Fruit fly (Drosophila melanogaster) whole organism, embryonic: ENCODE measurements around the gene CG42542.

Experiments used
- Bdp1 ChIP-seq: fragments of 200-800 bp; sonication (Bioruptor generic); optimal IDR thresholded peaks from 3 replicates; lab custom pipeline; 2016; ENCODE audit warnings: missing biosample characterization, missing genetic modification characterization
- BtbVII ChIP-seq: fragments of 200-800 bp; sonication (Bioruptor generic); optimal IDR thresholded peaks from 3 replicates; lab custom pipeline; 2017; ENCODE audit warnings: missing biosample characterization, mild to moderate bottlenecking, missing genetic modification characterization
- CG10147 ChIP-seq: fragments of 200-800 bp; sonication (Bioruptor generic); optimal IDR thresholded peaks from 2 replicates; lab custom pipeline; 2019; ENCODE audit warnings: missing biosample characterization, mild to moderate bottlenecking, missing genetic modification characterization, moderate library complexity
- CG11695 ChIP-seq: fragments of 200-800 bp; sonication (Bioruptor generic); IDR thresholded peaks from 3 replicates; pipeline ENCODE4 v1.3.6; 2022; ENCODE audit warnings: missing biosample characterization, missing genetic modification characterization
- CG12769 ChIP-seq: fragments of 200-800 bp; sonication (Bioruptor generic); optimal IDR thresholded peaks from 2 replicates; lab custom pipeline; 2019; ENCODE audit warnings: missing biosample characterization, mild to moderate bottlenecking, missing genetic modification characterization, moderate library complexity
- CG14860 ChIP-seq: fragments of 200-800 bp; sonication (Bioruptor generic); IDR thresholded peaks from 3 replicates; pipeline ENCODE4 v1.3.6; 2022; ENCODE audit warnings: missing biosample characterization, missing genetic modification characterization; ENCODE audit not compliant: partially characterized antibody
- CG15269 ChIP-seq: fragments of 200-800 bp; sonication (Bioruptor generic); optimal IDR thresholded peaks from 2 replicates; lab custom pipeline; 2018; ENCODE audit warnings: missing biosample characterization, mild to moderate bottlenecking, missing genetic modification characterization, moderate library complexity
- CG17186 ChIP-seq: fragments of 200-800 bp; sonication (Bioruptor generic); optimal IDR thresholded peaks from 3 replicates; lab custom pipeline; 2017; ENCODE audit warnings: missing biosample characterization, missing genetic modification reagents, missing genetic modification characterization
- CG17568 ChIP-seq: fragments of 200-800 bp; sonication (Bioruptor generic); optimal IDR thresholded peaks from 2 replicates; lab custom pipeline; 2018; ENCODE audit warnings: missing biosample characterization, mild to moderate bottlenecking, missing genetic modification characterization, moderate library complexity
- CG18599 ChIP-seq: fragments of 200-800 bp; sonication (Bioruptor generic); optimal IDR thresholded peaks from 3 replicates; lab custom pipeline; 2017; ENCODE audit warnings: missing biosample characterization, missing genetic modification characterization, mild to moderate bottlenecking, moderate library complexity, missing genetic modification reagents
- CG30403 ChIP-seq: fragments of 200-800 bp; sonication (Bioruptor generic); optimal IDR thresholded peaks from 3 replicates; lab custom pipeline; 2016; ENCODE audit warnings: missing biosample characterization, missing genetic modification characterization
- CG32772 ChIP-seq: fragments of 200-800 bp; sonication (Bioruptor generic); IDR thresholded peaks from 2 replicates; pipeline ENCODE4 v1.3.6; 2022; ENCODE audit warnings: missing biosample characterization, missing genetic modification characterization
- CG33213 ChIP-seq: fragments of 200-800 bp; sonication (Bioruptor generic); optimal IDR thresholded peaks from 3 replicates; lab custom pipeline; 2016; ENCODE audit warnings: missing biosample characterization, missing genetic modification characterization
- CG7928 ChIP-seq: fragments of 200-800 bp; sonication (Bioruptor generic); optimal IDR thresholded peaks from 2 replicates; lab custom pipeline; 2017; ENCODE audit warnings: missing biosample characterization, mild to moderate bottlenecking, missing genetic modification characterization
- CHES-1-like ChIP-seq: fragments of 200-800 bp; sonication (Bioruptor generic); optimal IDR thresholded peaks from 2 replicates; lab custom pipeline; 2016; ENCODE audit warnings: missing biosample characterization, missing genetic modification characterization
- Dbx ChIP-seq: fragments of 200-800 bp; sonication (Bioruptor generic); IDR thresholded peaks from 3 replicates; pipeline ENCODE4 v1.3.6; 2022; ENCODE audit warnings: missing biosample characterization, missing genetic modification characterization
- Doc2 ChIP-seq: fragments of 200-800 bp; sonication (Bioruptor generic); IDR thresholded peaks from 2 replicates; pipeline ENCODE4 v1.3.6; 2022; ENCODE audit warnings: missing biosample characterization, missing genetic modification characterization
- E2f2 ChIP-seq: fragments of 200-800 bp; sonication (Bioruptor generic); IDR thresholded peaks from 2 replicates; pipeline ENCODE4 v1.3.6; 2022; ENCODE audit warnings: missing biosample characterization, missing genetic modification characterization
- H15 ChIP-seq: fragments of 200-800 bp; sonication (Bioruptor generic); IDR thresholded peaks from 3 replicates; pipeline ENCODE4 v1.3.6; 2022; ENCODE audit warnings: missing biosample characterization, missing genetic modification characterization
- HLH4C ChIP-seq: fragments of 200-800 bp; sonication (Bioruptor generic); IDR thresholded peaks from 3 replicates; pipeline ENCODE4 v1.3.6; 2022; ENCODE audit warnings: missing biosample characterization, missing genetic modification characterization; ENCODE audit not compliant: partially characterized antibody
- Mad ChIP-seq: fragments of 200-800 bp; sonication (Bioruptor generic); optimal IDR thresholded peaks from 2 replicates; lab custom pipeline; 2016; ENCODE audit warnings: missing biosample characterization, missing genetic modification characterization
- NFAT ChIP-seq: fragments of 200-800 bp; sonication (Bioruptor generic); IDR thresholded peaks from 2 replicates; pipeline ENCODE4 v1.3.6; 2022; ENCODE audit warnings: missing biosample characterization, missing genetic modification characterization
- Neu2 ChIP-seq: fragments of 200-800 bp; sonication (Bioruptor generic); optimal IDR thresholded peaks from 3 replicates; lab custom pipeline; 2016; ENCODE audit warnings: missing biosample characterization, missing genetic modification characterization, borderline replicate concordance
- Nf-YA ChIP-seq: fragments of 200-800 bp; sonication (Bioruptor generic); IDR thresholded peaks from 2 replicates; pipeline ENCODE4 v1.3.6; 2022; ENCODE audit warnings: missing biosample characterization, missing genetic modification characterization
- Opbp ChIP-seq: fragments of 200-800 bp; sonication (Bioruptor generic); IDR thresholded peaks from 3 replicates; pipeline ENCODE4 v1.3.6; 2022; ENCODE audit warnings: missing biosample characterization, missing genetic modification characterization; ENCODE audit not compliant: partially characterized antibody
- Six4 ChIP-seq: fragments of 200-800 bp; sonication (Bioruptor generic); optimal IDR thresholded peaks from 2 replicates; lab custom pipeline; 2016; ENCODE audit warnings: missing biosample characterization, missing genetic modification characterization
- Tbp ChIP-seq: fragments of >200 bp; optimal IDR thresholded peaks from 2 replicates; lab custom pipeline; 2018; ENCODE audit warnings: missing biosample characterization, missing genetic modification characterization
- ac ChIP-seq: fragments of 200-800 bp; sonication (Bioruptor generic); optimal IDR thresholded peaks from 3 replicates; lab custom pipeline; 2017; ENCODE audit warnings: missing biosample characterization, mild to moderate bottlenecking, missing genetic modification characterization
- al ChIP-seq: fragments of 200-800 bp; sonication (Bioruptor generic); IDR thresholded peaks from 2 replicates; pipeline ENCODE4 v1.3.6; 2022; ENCODE audit warnings: missing biosample characterization, missing genetic modification characterization
- bsh ChIP-seq, 2 experiments: fragments of 200-800 bp; sonication (Bioruptor generic); optimal IDR thresholded peaks; 2 replicates each; lab custom pipeline; 2017 to 2018; ENCODE audit warnings: mild to moderate bottlenecking in 2 of 2, missing biosample characterization in 2 of 2, missing genetic modification characterization in 2 of 2, moderate library complexity in 1 of 2
- ci ChIP-seq: fragments of 200-800 bp; sonication (Bioruptor generic); IDR thresholded peaks from 3 replicates; pipeline ENCODE4 v1.3.6; 2022; ENCODE audit warnings: missing biosample characterization, missing genetic modification characterization
- crc ChIP-seq: fragments of 200-800 bp; sonication (Bioruptor generic); optimal IDR thresholded peaks from 2 replicates; lab custom pipeline; 2016; ENCODE audit warnings: missing biosample characterization, missing genetic modification characterization
- cwo ChIP-seq: fragments of 200-800 bp; sonication (Bioruptor generic); optimal IDR thresholded peaks from 3 replicates; lab custom pipeline; 2017; ENCODE audit warnings: missing biosample characterization, missing genetic modification characterization, mild to moderate bottlenecking, moderate library complexity, missing genetic modification reagents
- ems ChIP-seq: fragments of 200-800 bp; sonication (Bioruptor generic); optimal IDR thresholded peaks from 3 replicates; lab custom pipeline; 2016; ENCODE audit warnings: missing biosample characterization, missing genetic modification characterization
- ewg ChIP-seq: fragments of 200-800 bp; sonication (Bioruptor generic); optimal IDR thresholded peaks from 3 replicates; lab custom pipeline; 2017; ENCODE audit warnings: mild to moderate bottlenecking, missing biosample characterization, missing genetic modification reagents, missing genetic modification characterization
- gem ChIP-seq: fragments of 200-800 bp; sonication (Bioruptor generic); optimal IDR thresholded peaks from 2 replicates; lab custom pipeline; 2019; ENCODE audit warnings: missing biosample characterization, mild to moderate bottlenecking, missing genetic modification characterization, moderate library complexity
- lilli ChIP-seq: fragments of 200-800 bp; sonication (Bioruptor generic); optimal IDR thresholded peaks from 3 replicates; lab custom pipeline; 2016; ENCODE audit warnings: missing biosample characterization, missing genetic modification characterization
- mirr ChIP-seq: fragments of 200-800 bp; sonication (Bioruptor generic); optimal IDR thresholded peaks from 3 replicates; lab custom pipeline; 2018; ENCODE audit warnings: missing biosample characterization, mild to moderate bottlenecking, missing genetic modification characterization
- p53 ChIP-seq: fragments of 200-800 bp; sonication (Bioruptor generic); optimal IDR thresholded peaks from 2 replicates; lab custom pipeline; 2016; ENCODE audit warnings: missing biosample characterization, missing genetic modification characterization
- pb ChIP-seq: fragments of 200-800 bp; sonication (Bioruptor generic); optimal IDR thresholded peaks from 3 replicates; lab custom pipeline; 2016; ENCODE audit warnings: missing biosample characterization, missing genetic modification characterization
- pho ChIP-seq: fragments of 200-800 bp; sonication (Bioruptor generic); optimal IDR thresholded peaks from 2 replicates; lab custom pipeline; 2016; ENCODE audit warnings: missing biosample characterization, missing genetic modification characterization
- sug ChIP-seq: fragments of 200-800 bp; optimal IDR thresholded peaks from 2 replicates; lab custom pipeline; 2019; ENCODE audit warnings: missing biosample characterization, mild to moderate bottlenecking, missing genetic modification characterization, moderate library complexity
- tap ChIP-seq: fragments of 200-800 bp; optimal IDR thresholded peaks from 3 replicates; lab custom pipeline; 2019; ENCODE audit warnings: missing biosample characterization, mild to moderate bottlenecking, missing genetic modification characterization, moderate library complexity
- trem ChIP-seq: fragments of 200-800 bp; optimal IDR thresholded peaks from 3 replicates; lab custom pipeline; 2019; ENCODE audit warnings: missing biosample characterization, mild to moderate bottlenecking, missing genetic modification characterization, moderate library complexity
- unc-4 ChIP-seq: fragments of 200-800 bp; sonication (Bioruptor generic); IDR thresholded peaks from 2 replicates; pipeline ENCODE4 v1.3.6; 2022; ENCODE audit warnings: missing biosample characterization, missing genetic modification characterization; ENCODE audit not compliant: partially characterized antibody
- wek ChIP-seq: fragments of 200-800 bp; sonication (Bioruptor generic); optimal IDR thresholded peaks from 3 replicates; lab custom pipeline; 2018; ENCODE audit warnings: missing biosample characterization, mild to moderate bottlenecking, missing genetic modification characterization, moderate library complexity
- wor ChIP-seq: fragments of 200-800 bp; sonication (Bioruptor generic); IDR thresholded peaks from 2 replicates; pipeline ENCODE4 v1.3.6; 2022; ENCODE audit warnings: missing biosample characterization, missing genetic modification characterization
- zfh1 ChIP-seq: fragments of 200-800 bp; sonication (Bioruptor generic); IDR thresholded peaks from 3 replicates; pipeline ENCODE4 v1.3.6; 2022; ENCODE audit warnings: missing biosample characterization, missing genetic modification characterization

CG42542 gene

DNA sequence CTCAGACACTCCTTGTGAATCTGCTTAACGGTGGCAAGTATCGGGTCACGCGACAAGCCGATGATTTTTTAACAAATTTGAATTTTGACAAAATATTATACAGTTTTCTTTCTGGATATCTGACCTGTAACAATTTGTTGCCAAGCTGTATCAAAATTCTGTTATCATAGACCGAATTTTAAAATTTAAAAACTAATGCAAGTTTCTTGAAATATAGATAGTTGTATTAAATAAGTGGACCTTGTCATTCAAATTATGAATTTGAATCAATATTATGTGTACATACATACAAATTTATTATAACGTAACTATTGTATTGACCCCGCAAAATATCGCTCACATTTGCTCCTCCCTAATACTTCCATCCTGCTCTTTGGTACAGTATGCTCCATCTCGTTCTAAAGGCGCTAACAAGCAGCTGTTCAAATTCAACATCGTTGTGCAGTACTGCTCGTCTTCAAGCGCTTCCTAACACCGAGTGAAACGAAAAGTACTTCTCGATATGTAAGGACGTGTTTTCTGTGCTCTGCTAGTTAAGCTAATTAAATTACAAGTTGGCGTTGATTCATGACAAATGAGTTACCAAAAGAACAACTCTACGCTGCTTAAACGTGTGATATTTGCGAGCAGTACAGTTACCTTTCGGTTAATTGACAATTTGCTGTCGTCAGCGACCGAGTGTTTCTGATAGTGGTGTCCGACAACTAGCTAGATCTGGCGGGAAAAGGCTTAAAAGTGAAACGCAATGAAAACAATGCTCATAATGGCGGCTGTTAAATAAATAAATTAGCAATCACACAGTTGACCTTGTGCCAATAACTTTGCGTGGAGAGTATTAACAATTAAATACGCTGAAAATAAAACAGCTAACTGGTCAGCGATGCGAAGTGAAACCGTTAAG lies at the start of gene CG42542, which contains the start of gene Kpc1:
TSS of gene CG42542 (plus strand) at position 465 of the 901 bp plus-strand sequence.
TSS of gene Kpc1 (minus strand) at position 77 of the 901 bp plus-strand sequence.
- TF ChIP-seq NFAT (GFP tag; lab: Robert Waterston, UW) (peak; percentile 87), trem (tag; lab: Kevin White, UChicago) (peak; percentile 51), zfh1 (GFP tag; lab: Robert Waterston, UW) (peak; percentile 50), cwo (peak; percentile 58), wek (GFP tag; lab: Kevin White, UChicago) (no peak), ems (GFP tag; lab: Kevin White, UChicago) (peak; percentile 80), CG33213 (GFP tag; lab: Kevin White, UChicago) (peak; percentile 54), CG17568 (GFP tag; lab: Kevin White, UChicago) (no peak), bsh (GFP tag; optimal IDR thresholded peaks at IDR 0.05; lab: Kevin White, UChicago) (peak in 1 of 2 experiments; percentile 60), p53 (GFP tag; lab: Kevin White, UChicago) (no peak), Doc2 (no peak), pho (peak; percentile 68), CG32772 (GFP tag; lab: Robert Waterston, UW) (peak; percentile 63), CG30403 (GFP tag; lab: Kevin White, UChicago) (peak; percentile 89), E2f2 (GFP tag; lab: Robert Waterston, UW) (peak; percentile 89), gem (no peak), Nf-YA (GFP tag; lab: Robert Waterston, UW) (no peak), Six4 (GFP tag; lab: Kevin White, UChicago) (peak; percentile 49), unc-4 (GFP tag; lab: Robert Waterston, UW) (peak; percentile 92), CG18599 (peak; percentile 69), CG17186 (GFP tag; lab: Kevin White, UChicago) (peak; percentile 20), CHES-1-like (GFP tag; lab: Kevin White, UChicago) (peak; percentile 55), Bdp1 (GFP tag; lab: Kevin White, UChicago) (peak; percentile 36), sug (tag; lab: Kevin White, UChicago) (peak; percentile 63), ewg (GFP tag; lab: Kevin White, UChicago) (peak; percentile 23), ci (GFP tag; lab: Robert Waterston, UW) (peak; percentile 74), al (peak; percentile 27; the same call in 1 of the 2 replicates), wor (GFP tag; lab: Robert Waterston, UW) (0 out of 2 replicates have a peak, but pooled peaks have one; percentile 22), mirr (GFP tag; lab: Kevin White, UChicago) (peak; percentile 29), Dbx (GFP tag; lab: Robert Waterston, UW) (peak; percentile 89), H15 (0 out of 3 replicates have a peak, but pooled peaks have one; percentile 42), HLH4C (GFP tag; lab: Robert Waterston, UW) (peak; percentile 86), BtbVII (GFP tag; lab: Kevin White, UChicago) (peak; percentile 32), CG7928 (no peak), CG15269 (peak; percentile 55), crc (GFP tag; lab: Kevin White, UChicago) (peak; percentile 8), CG10147 (GFP tag; lab: Kevin White, UChicago) (no peak), ac (GFP tag; lab: Kevin White, UChicago) (no peak), Tbp (GFP tag; lab: Kevin White, UChicago) (no peak), CG14860 (GFP tag; lab: Robert Waterston, UW) (peak; percentile 88), Neu2 (GFP tag; lab: Kevin White, UChicago) (no peak), Mad (GFP tag; lab: Kevin White, UChicago) (peak; percentile 66), CG12769 (tag; lab: Kevin White, UChicago) (no peak), pb (peak; percentile 64), lilli (GFP tag; lab: Kevin White, UChicago) (peak; percentile 89), tap (no peak), CG11695 (GFP tag; lab: Robert Waterston, UW) (no peak), Opbp (GFP tag; lab: Robert Waterston, UW) (peak; percentile 82)
